Fruit fly (Drosophila melanogaster) whole organism, embryonic: ENCODE results near the gene Shc.
A peak's percentile ranks its signal among the peaks of the same experiment; 100 is the strongest.

Experiments
- Asciz ChIP-seq: fragments of 200-800 bp; sonication (Bioruptor generic); optimal IDR thresholded peaks from 2 replicates; lab custom pipeline; 2017; ENCODE audit warnings: missing biosample characterization, mild to moderate bottlenecking, missing genetic modification characterization, missing genetic modification reagents
- Atf-2 ChIP-seq: fragments of 200-800 bp; sonication (Bioruptor generic); optimal IDR thresholded peaks from 2 replicates; lab custom pipeline; 2016; ENCODE audit warnings: missing biosample characterization, missing genetic modification characterization
- B-H2 ChIP-seq: fragments of 200-800 bp; sonication (Bioruptor generic); optimal IDR thresholded peaks from 2 replicates; lab custom pipeline; 2018; ENCODE audit warnings: missing biosample characterization, mild to moderate bottlenecking, missing genetic modification characterization
- CG1024 ChIP-seq: fragments of 200-800 bp; sonication (Bioruptor generic); IDR thresholded peaks from 2 replicates; pipeline ENCODE4 v1.3.6; 2022; ENCODE audit warnings: missing biosample characterization, missing genetic modification characterization
- CG10979 ChIP-seq: fragments of 200-800 bp; sonication (Bioruptor generic); optimal IDR thresholded peaks from 2 replicates; lab custom pipeline; 2018; ENCODE audit warnings: missing biosample characterization, mild to moderate bottlenecking, missing genetic modification characterization, moderate library complexity
- CG1603 ChIP-seq: fragments of 200-800 bp; sonication (Bioruptor generic); optimal IDR thresholded peaks from 2 replicates; lab custom pipeline; 2019; ENCODE audit warnings: missing biosample characterization, mild to moderate bottlenecking, missing genetic modification characterization, moderate library complexity
- CG1647 ChIP-seq: fragments of 200-800 bp; sonication (Bioruptor generic); optimal IDR thresholded peaks from 3 replicates; lab custom pipeline; 2016; ENCODE audit warnings: missing biosample characterization, missing genetic modification characterization
- CG17612 ChIP-seq: fragments of 200-800 bp; sonication (Bioruptor generic); IDR thresholded peaks from 2 replicates; pipeline ENCODE4 v1.3.6; 2022; ENCODE audit warnings: missing biosample characterization, missing genetic modification characterization
- CG18262 ChIP-seq: fragments of 200-800 bp; optimal IDR thresholded peaks from 3 replicates; lab custom pipeline; 2019; ENCODE audit warnings: missing biosample characterization, mild to moderate bottlenecking, missing genetic modification characterization, moderate library complexity
- CG18764 ChIP-seq: fragments of 200-800 bp; sonication (Bioruptor generic); optimal IDR thresholded peaks from 3 replicates; lab custom pipeline; 2016; ENCODE audit warnings: missing biosample characterization, missing genetic modification characterization
- CG2678 ChIP-seq: fragments of 200-800 bp; sonication (Bioruptor generic); optimal IDR thresholded peaks from 3 replicates; lab custom pipeline; 2019; ENCODE audit warnings: missing biosample characterization, mild to moderate bottlenecking, missing genetic modification characterization, moderate library complexity
- CG32532 ChIP-seq: fragments of 200-800 bp; sonication (Bioruptor generic); IDR thresholded peaks from 2 replicates; pipeline ENCODE4 v1.3.6; 2022; ENCODE audit warnings: missing biosample characterization, missing genetic modification characterization
- CG32767 ChIP-seq: fragments of 200-800 bp; sonication (Bioruptor generic); IDR thresholded peaks from 2 replicates; pipeline ENCODE4 v1.3.6; 2022; ENCODE audit warnings: missing biosample characterization, missing genetic modification characterization
- CG3281 ChIP-seq: fragments of 200-800 bp; sonication (Bioruptor generic); optimal IDR thresholded peaks from 3 replicates; lab custom pipeline; 2017; ENCODE audit warnings: missing biosample characterization, mild to moderate bottlenecking, missing genetic modification characterization
- CG33213 ChIP-seq: fragments of 200-800 bp; sonication (Bioruptor generic); optimal IDR thresholded peaks from 3 replicates; lab custom pipeline; 2016; ENCODE audit warnings: missing biosample characterization, missing genetic modification characterization
- CG4854 ChIP-seq: fragments of 200-800 bp; sonication (Bioruptor generic); optimal IDR thresholded peaks from 2 replicates; lab custom pipeline; 2016; ENCODE audit warnings: missing biosample characterization, missing genetic modification characterization, inconsistent platforms
- CG5245 ChIP-seq: fragments of 200-800 bp; sonication (Bioruptor generic); optimal IDR thresholded peaks from 3 replicates; lab custom pipeline; 2016; ENCODE audit warnings: missing biosample characterization, missing genetic modification characterization
- CG7271 ChIP-seq: fragments of 200-800 bp; sonication (Bioruptor generic); optimal IDR thresholded peaks from 2 replicates; lab custom pipeline; 2018; ENCODE audit warnings: missing biosample characterization, mild to moderate bottlenecking, missing genetic modification characterization, moderate library complexity
- CG8281 ChIP-seq: fragments of 200-800 bp; sonication (Bioruptor generic); optimal IDR thresholded peaks from 2 replicates; lab custom pipeline; 2018; ENCODE audit warnings: missing biosample characterization, mild to moderate bottlenecking, missing genetic modification characterization, moderate library complexity
- CG8388 ChIP-seq: fragments of 200-800 bp; sonication (Bioruptor generic); optimal IDR thresholded peaks from 2 replicates; lab custom pipeline; 2019; ENCODE audit warnings: missing biosample characterization, mild to moderate bottlenecking, missing genetic modification characterization, moderate library complexity
- CG9437 ChIP-seq: fragments of 200-800 bp; sonication (Bioruptor generic); optimal IDR thresholded peaks from 2 replicates; lab custom pipeline; 2018; ENCODE audit warnings: missing biosample characterization, mild to moderate bottlenecking, missing genetic modification characterization
- CG9609 ChIP-seq: fragments of 200-800 bp; sonication (Bioruptor generic); optimal IDR thresholded peaks from 3 replicates; lab custom pipeline; 2016; ENCODE audit warnings: missing biosample characterization, missing genetic modification characterization
- D ChIP-seq, 2 experiments: fragments of 200-800 bp in 1 of 2; fragments of >200 bp in 1 of 2; sonication (Bioruptor generic) in 1 of 2; optimal IDR thresholded peaks; 2 replicates in 1 of 2; 3 replicates in 1 of 2; lab custom pipeline; 2017; ENCODE audit warnings: mild to moderate bottlenecking in 1 of 2, missing biosample characterization in 1 of 2, missing genetic modification characterization in 1 of 2, missing genetic modification reagents in 1 of 2
- Dfd ChIP-seq, 2 experiments: fragments of >200 bp; optimal IDR thresholded peaks; 2 replicates each; lab custom pipeline; 2017; ENCODE audit warnings: missing biosample characterization in 2 of 2, missing genetic modification characterization in 2 of 2
- Dref ChIP-seq: fragments of 200-800 bp; sonication (Bioruptor generic); IDR thresholded peaks from 2 replicates; pipeline ENCODE4 v1.3.6; 2022; ENCODE audit warnings: missing biosample characterization, missing genetic modification characterization
- HmgD ChIP-seq: fragments of 200-800 bp; sonication (Bioruptor generic); optimal IDR thresholded peaks from 3 replicates; lab custom pipeline; 2016; ENCODE audit warnings: missing biosample characterization, missing genetic modification characterization
- Hr78 ChIP-seq, 2 experiments: fragments of 200-800 bp in 1 of 2; fragments of >200 bp in 1 of 2; sonication (Bioruptor generic) in 1 of 2; optimal IDR thresholded peaks; 2 replicates each; lab custom pipeline; 2017 to 2019; ENCODE audit warnings: missing biosample characterization in 2 of 2, missing genetic modification characterization in 2 of 2, mild to moderate bottlenecking in 1 of 2, moderate library complexity in 1 of 2
- Optix ChIP-seq: fragments of 200-800 bp; sonication (Bioruptor generic); IDR thresholded peaks from 3 replicates; pipeline ENCODE4 v1.3.6; 2022; ENCODE audit warnings: missing biosample characterization, missing genetic modification characterization
- Spps ChIP-seq: fragments of 200-800 bp; sonication (Bioruptor generic); optimal IDR thresholded peaks from 2 replicates; lab custom pipeline; 2018; ENCODE audit warnings: missing biosample characterization, mild to moderate bottlenecking, missing genetic modification characterization
- Tbp ChIP-seq: fragments of >200 bp; optimal IDR thresholded peaks from 2 replicates; lab custom pipeline; 2018; ENCODE audit warnings: missing biosample characterization, missing genetic modification characterization
- bigmax ChIP-seq: fragments of 200-800 bp; sonication (Bioruptor generic); optimal IDR thresholded peaks from 2 replicates; lab custom pipeline; 2018; ENCODE audit warnings: missing biosample characterization, mild to moderate bottlenecking, missing genetic modification characterization
- bowl ChIP-seq: fragments of 200-800 bp; sonication (Bioruptor generic); IDR thresholded peaks from 2 replicates; pipeline ENCODE4 v1.3.6; 2022; ENCODE audit warnings: missing biosample characterization, missing genetic modification characterization
- chm ChIP-seq: fragments of 200-800 bp; sonication (Bioruptor generic); IDR thresholded peaks from 2 replicates; pipeline ENCODE4 v1.3.6; 2022; ENCODE audit warnings: missing biosample characterization, missing genetic modification characterization
- crol ChIP-seq: fragments of 200-800 bp; sonication (Bioruptor generic); IDR thresholded peaks from 2 replicates; pipeline ENCODE4 v1.3.6; 2022; ENCODE audit warnings: missing biosample characterization, missing genetic modification characterization
- fd102C ChIP-seq: fragments of 200-800 bp; sonication (Bioruptor generic); optimal IDR thresholded peaks from 2 replicates; lab custom pipeline; 2018; ENCODE audit warnings: missing biosample characterization, mild to moderate bottlenecking, missing genetic modification characterization, moderate library complexity
- inv ChIP-seq: fragments of 200-800 bp; sonication (Bioruptor generic); IDR thresholded peaks from 2 replicates; pipeline ENCODE4 v1.3.6; 2022; ENCODE audit warnings: missing biosample characterization, missing genetic modification characterization; ENCODE audit not compliant: partially characterized antibody
- kah ChIP-seq: fragments of 200-800 bp; sonication (Bioruptor generic); optimal IDR thresholded peaks from 2 replicates; lab custom pipeline; 2018; ENCODE audit warnings: missing biosample characterization, mild to moderate bottlenecking, missing genetic modification characterization
- ken ChIP-seq: fragments of 200-800 bp; sonication (Bioruptor generic); IDR thresholded peaks from 3 replicates; pipeline ENCODE4 v1.3.6; 2022; ENCODE audit warnings: missing biosample characterization, missing genetic modification characterization
- lbe ChIP-seq: fragments of 200-800 bp; sonication (Bioruptor generic); optimal IDR thresholded peaks from 2 replicates; lab custom pipeline; 2016; ENCODE audit warnings: missing biosample characterization, mild to moderate bottlenecking, missing genetic modification characterization
- lmd ChIP-seq: fragments of 200-800 bp; sonication (Bioruptor generic); IDR thresholded peaks from 2 replicates; pipeline ENCODE4 v1.3.6; 2022; ENCODE audit warnings: missing biosample characterization, missing genetic modification characterization
- luna ChIP-seq: fragments of 200-800 bp; sonication (Bioruptor generic); optimal IDR thresholded peaks from 2 replicates; lab custom pipeline; 2016; ENCODE audit warnings: missing biosample characterization, missing genetic modification characterization
- mirr ChIP-seq: fragments of 200-800 bp; sonication (Bioruptor generic); optimal IDR thresholded peaks from 3 replicates; lab custom pipeline; 2018; ENCODE audit warnings: missing biosample characterization, mild to moderate bottlenecking, missing genetic modification characterization
- ranshi ChIP-seq: fragments of 200-800 bp; sonication (Bioruptor generic); IDR thresholded peaks from 2 replicates; pipeline ENCODE4 v1.3.6; 2022; ENCODE audit warnings: missing biosample characterization, missing genetic modification characterization
- rib ChIP-seq: fragments of 200-800 bp; sonication (Bioruptor generic); IDR thresholded peaks from 2 replicates; pipeline ENCODE4 v1.3.6; 2022; ENCODE audit warnings: missing biosample characterization, missing genetic modification characterization
- ro ChIP-seq: fragments of 200-800 bp; sonication (Bioruptor generic); IDR thresholded peaks from 2 replicates; pipeline ENCODE4 v1.3.6; 2022; ENCODE audit warnings: missing biosample characterization, missing genetic modification characterization
- slbo ChIP-seq: fragments of 200-800 bp; sonication (Bioruptor generic); IDR thresholded peaks from 2 replicates; pipeline ENCODE4 v1.3.6; 2022; ENCODE audit warnings: missing biosample characterization, missing genetic modification characterization
- ssp ChIP-seq: fragments of 200-800 bp; sonication (Bioruptor generic); IDR thresholded peaks from 2 replicates; pipeline ENCODE4 v1.3.6; 2022; ENCODE audit warnings: missing biosample characterization, missing genetic modification characterization
- trem ChIP-seq: fragments of 200-800 bp; optimal IDR thresholded peaks from 3 replicates; lab custom pipeline; 2019; ENCODE audit warnings: missing biosample characterization, mild to moderate bottlenecking, missing genetic modification characterization, moderate library complexity
- tx ChIP-seq: fragments of 200-800 bp; sonication (Bioruptor generic); optimal IDR thresholded peaks from 2 replicates; lab custom pipeline; 2016; ENCODE audit warnings: missing biosample characterization, missing genetic modification characterization

The Shc gene

dm6 chr3L:9383345-9384075, 43.3 kb upstream of the Shc start, which contains the start of gene Hsp27 (continued):
- TF ChIP-seq rib (GFP tag; lab: Robert Waterston, UW) (peak; percentile 96), Spps (peak; percentile 96), ranshi (GFP tag; lab: Robert Waterston, UW) (peak; percentile 99), CG1024 (GFP tag; lab: Robert Waterston, UW) (peak; percentile 94), Dfd (GFP tag; optimal IDR thresholded peaks at IDR 0.05; lab: Kevin White, UChicago) (no peak), bowl (GFP tag; lab: Robert Waterston, UW) (peak; percentile 92), CG9437 (peak; percentile 92), Dref (GFP tag; lab: Robert Waterston, UW) (peak; percentile 40), CG1603 (tag; lab: Kevin White, UChicago) (peak; percentile 96), CG7271 (tag; lab: Kevin White, UChicago) (peak; percentile 90), CG32532 (GFP tag; lab: Robert Waterston, UW) (peak; percentile 99), inv (no peak), CG18262 (tag; lab: Kevin White, UChicago) (peak; percentile 99), CG5245 (GFP tag; lab: Kevin White, UChicago) (peak; percentile 99), CG10979 (peak; percentile 99), mirr (GFP tag; lab: Kevin White, UChicago) (peak; percentile 81), CG1647 (GFP tag; lab: Kevin White, UChicago) (peak; percentile 97), lmd (GFP tag; lab: Robert Waterston, UW) (peak; percentile 99), CG8388 (GFP tag; lab: Kevin White, UChicago) (peak; percentile 97), Hr78 (GFP tag; optimal IDR thresholded peaks at IDR 0.05; lab: Kevin White, UChicago) (peak in 1 of 2 experiments; percentile 92), crol (peak; percentile 75), chm (peak; percentile 98), CG8281 (peak; percentile 89), CG33213 (GFP tag; lab: Kevin White, UChicago) (peak; percentile 96), ssp (GFP tag; lab: Robert Waterston, UW) (peak; percentile 94), CG9609 (GFP tag; lab: Kevin White, UChicago) (peak; percentile 88), trem (tag; lab: Kevin White, UChicago) (peak; percentile 96), ro (GFP tag; lab: Robert Waterston, UW) (peak; percentile 96), luna (GFP tag; lab: Kevin White, UChicago) (peak; percentile 60), D (optimal IDR thresholded peaks at IDR 0.05; lab: Kevin White, UChicago) (no peak), D (GFP tag; optimal IDR thresholded peaks at IDR 0.05; lab: Kevin White, UChicago) (peak; percentile 98), tx (GFP tag; lab: Kevin White, UChicago) (peak; percentile 70), bigmax (GFP tag; lab: Kevin White, UChicago) (peak; percentile 71), kah (GFP tag; lab: Kevin White, UChicago) (peak; percentile 91), ken (GFP tag; lab: Robert Waterston, UW) (peak; percentile 99), CG18764 (GFP tag; lab: Kevin White, UChicago) (peak; percentile 97), CG17612 (peak; percentile 96), Asciz (peak; percentile 98), HmgD (peak; percentile 38), CG2678 (peak; percentile 98), lbe (GFP tag; lab: Kevin White, UChicago) (peak; percentile 99), CG4854 (GFP tag; lab: Kevin White, UChicago) (peak; percentile 96), slbo (GFP tag; lab: Robert Waterston, UW) (peak; percentile 99), fd102C (GFP tag; lab: Kevin White, UChicago) (peak; percentile 55), CG32767 (peak; percentile 97), Optix (GFP tag; lab: Robert Waterston, UW) (peak; percentile 99), B-H2 (GFP tag; lab: Kevin White, UChicago) (peak; percentile 75), CG3281 (GFP tag; lab: Kevin White, UChicago) (peak; percentile 97), Atf-2 (GFP tag; lab: Kevin White, UChicago) (peak; percentile 86), Tbp (GFP tag; lab: Kevin White, UChicago) (no peak)
